Worm (Caenorhabditis elegans) whole organism, late embryonic: Measurements from ENCODE around the gene gcy-27.

Source experiments
- C08G9.2 ChIP-seq: sonication (generic microtip); optimal IDR thresholded peaks from 2 replicates; lab custom pipeline; 2016; ENCODE audit warnings: mild to moderate bottlenecking, missing genetic modification characterization, moderate library complexity, missing compliant biosample characterization
- K02D7.2 ChIP-seq: sonication (generic microtip); optimal IDR thresholded peaks from 2 replicates; lab custom pipeline; 2017; ENCODE audit warnings: mild to moderate bottlenecking, missing genetic modification characterization, missing compliant biosample characterization
- T23F11.4 ChIP-seq: fragments of 200-800 bp; sonication (Bioruptor generic); optimal IDR thresholded peaks from 2 replicates; lab custom pipeline; 2018; ENCODE audit warnings: mild to moderate bottlenecking, missing genetic modification characterization, missing compliant biosample characterization
- ahr-1 ChIP-seq: sonication (generic microtip); optimal IDR thresholded peaks from 2 replicates; lab custom pipeline; 2016; ENCODE audit warnings: missing genetic modification characterization, missing compliant biosample characterization
- ama-1 ChIP-seq: fragments of 150-350 bp; optimal IDR thresholded peaks from 2 replicates; lab custom pipeline; 2014
- ceh-14 ChIP-seq: sonication (generic microtip); optimal IDR thresholded peaks from 2 replicates; lab custom pipeline; 2016; ENCODE audit warnings: missing genotype, missing genetic modification characterization, missing compliant biosample characterization
- ceh-18 ChIP-seq: sonication (generic microtip); optimal IDR thresholded peaks from 2 replicates; lab custom pipeline; 2016; ENCODE audit warnings: missing genetic modification characterization, missing compliant biosample characterization
- ceh-22 ChIP-seq: sonication (generic microtip); optimal IDR thresholded peaks from 2 replicates; lab custom pipeline; 2017; ENCODE audit warnings: missing biosample characterization, missing genetic modification characterization
- ceh-24 ChIP-seq: sonication (generic microtip); optimal IDR thresholded peaks from 2 replicates; lab custom pipeline; 2016; ENCODE audit warnings: mild to moderate bottlenecking, missing genetic modification characterization, missing compliant biosample characterization
- ceh-6 ChIP-seq: fragments of 200-800 bp; sonication (Bioruptor generic); optimal IDR thresholded peaks from 2 replicates; lab custom pipeline; 2018; ENCODE audit warnings: mild to moderate bottlenecking, missing genetic modification characterization, missing compliant biosample characterization
- ceh-9 ChIP-seq: sonication (generic microtip); optimal IDR thresholded peaks from 2 replicates; lab custom pipeline; 2016; ENCODE audit warnings: mild to moderate bottlenecking, missing genetic modification characterization, inconsistent platforms, missing compliant biosample characterization
- dve-1 ChIP-seq: sonication (generic microtip); optimal IDR thresholded peaks from 2 replicates; lab custom pipeline; 2017; ENCODE audit warnings: antibody characterized with exemption, mild to moderate bottlenecking, missing genetic modification characterization, missing compliant biosample characterization
- elt-2 ChIP-seq: sonication (generic microtip); optimal IDR thresholded peaks from 2 replicates; lab custom pipeline; 2016; ENCODE audit warnings: missing genetic modification reagents, missing genetic modification characterization, missing compliant biosample characterization
- elt-4 ChIP-seq: sonication (generic microtip); optimal IDR thresholded peaks from 2 replicates; lab custom pipeline; 2016; ENCODE audit warnings: missing genetic modification characterization, missing compliant biosample characterization
- ets-4 ChIP-seq: sonication (generic microtip); optimal IDR thresholded peaks from 2 replicates; lab custom pipeline; 2016; ENCODE audit warnings: missing genetic modification characterization, missing compliant biosample characterization
- hlh-8 ChIP-seq: sonication (generic microtip); optimal IDR thresholded peaks from 2 replicates; lab custom pipeline; 2016; ENCODE audit warnings: missing genotype, missing genetic modification characterization, missing compliant biosample characterization
- lim-6 ChIP-seq: sonication (generic microtip); optimal IDR thresholded peaks from 2 replicates; lab custom pipeline; 2016; ENCODE audit warnings: missing genetic modification characterization, missing compliant biosample characterization
- lin-11 ChIP-seq: fragments of 200-800 bp; sonication (Bioruptor generic); optimal IDR thresholded peaks from 2 replicates; lab custom pipeline; 2018; ENCODE audit warnings: mild to moderate bottlenecking, missing genetic modification characterization, missing compliant biosample characterization
- madf-2 ChIP-seq: sonication (generic microtip); optimal IDR thresholded peaks from 2 replicates; lab custom pipeline; 2017; ENCODE audit warnings: missing genetic modification characterization, missing compliant biosample characterization
- mec-3 ChIP-seq: sonication (generic microtip); optimal IDR thresholded peaks from 2 replicates; lab custom pipeline; 2016; ENCODE audit warnings: borderline replicate concordance, missing genetic modification characterization, missing compliant biosample characterization
- nfya-1 ChIP-seq: sonication (generic microtip); optimal IDR thresholded peaks from 2 replicates; lab custom pipeline; 2017; ENCODE audit warnings: missing genetic modification characterization, mild to moderate bottlenecking, missing compliant biosample characterization, antibody characterized with exemption, moderate library complexity
- npax-4 ChIP-seq: sonication (generic microtip); optimal IDR thresholded peaks from 2 replicates; lab custom pipeline; 2016; ENCODE audit warnings: missing genetic modification characterization, missing compliant biosample characterization
- pag-3 ChIP-seq: sonication (generic microtip); optimal IDR thresholded peaks from 2 replicates; lab custom pipeline; 2016; ENCODE audit warnings: missing compliant biosample characterization, missing genetic modification characterization, borderline replicate concordance
- pax-1 ChIP-seq: fragments of 150-350 bp; optimal IDR thresholded peaks from 2 replicates; lab custom pipeline; 2014; ENCODE audit warnings: missing biosample characterization, missing genetic modification characterization
- pha-2 ChIP-seq: sonication (generic microtip); optimal IDR thresholded peaks from 2 replicates; lab custom pipeline; 2017; ENCODE audit warnings: mild to moderate bottlenecking, missing genetic modification characterization, missing compliant biosample characterization
- pha-4 ChIP-seq: fragments of 150-350 bp; optimal IDR thresholded peaks from 2 replicates; lab custom pipeline; 2018; ENCODE audit warnings: missing biosample characterization, missing genetic modification reagents, missing genetic modification characterization
- pros-1 ChIP-seq: fragments of 150-350 bp; optimal IDR thresholded peaks from 2 replicates; lab custom pipeline; 2014; ENCODE audit warnings: missing biosample characterization, missing genetic modification reagents, missing genetic modification characterization
- ref-2 ChIP-seq: sonication (generic microtip); optimal IDR thresholded peaks from 2 replicates; lab custom pipeline; 2016; ENCODE audit warnings: missing genetic modification characterization, missing compliant biosample characterization
- tbx-7 ChIP-seq: sonication (generic microtip); optimal IDR thresholded peaks from 2 replicates; lab custom pipeline; 2016; ENCODE audit warnings: missing genotype, missing genetic modification characterization, missing compliant biosample characterization
- ttx-3 ChIP-seq: sonication (generic microtip); optimal IDR thresholded peaks from 2 replicates; lab custom pipeline; 2016; ENCODE audit warnings: missing genetic modification reagents, missing genetic modification characterization, missing compliant biosample characterization
- unc-42 ChIP-seq: sonication (generic microtip); optimal IDR thresholded peaks from 2 replicates; lab custom pipeline; 2016; ENCODE audit warnings: missing genotype, missing genetic modification characterization, missing compliant biosample characterization

The gcy-27 gene

ce11 chrIV:17474047-17474446, 37.6 kb upstream of the gcy-27 start:
- TF ChIP-seq tbx-7 (tag; lab: Kevin White, UChicago) (no peak), K02D7.2 (tag; lab: Kevin White, UChicago) (no peak), ahr-1 (no peak), ets-4 (tag; lab: Kevin White, UChicago) (no peak), T23F11.4 (GFP tag; lab: Kevin White, UChicago) (no peak), ttx-3 (tag; lab: Kevin White, UChicago) (no peak), nfya-1 (tag; lab: Kevin White, UChicago) (no peak)

DNA sequence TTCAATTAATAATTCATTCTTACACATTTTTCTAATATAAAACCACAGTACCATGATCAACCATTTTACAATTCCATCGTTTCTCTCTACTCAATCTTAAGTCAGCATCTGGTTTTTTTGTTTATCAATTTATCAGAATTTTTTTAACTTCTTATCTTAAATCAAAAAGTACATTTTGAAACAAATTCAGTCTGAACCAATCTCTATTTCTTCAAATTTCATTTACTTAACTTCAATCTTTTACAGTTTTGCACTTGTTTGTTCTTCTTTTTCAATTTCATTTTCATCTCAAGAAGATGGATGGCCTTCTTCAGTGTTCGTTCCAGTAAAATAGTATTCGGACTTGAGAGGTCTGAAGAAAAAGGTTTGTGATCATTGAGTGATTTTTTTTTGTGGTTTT, 36.6 kb upstream of the gcy-27 start, which contains the start of gene gba-3:
Gene gba-3 (plus strand): TSS at position 301 of the 400 bp plus-strand sequence.
- no peak for TF ChIP-seq ref-2
- TF ChIP-seq, all 69 proteins: peak for 0

ce11 chrIV:17471870-17472459, 35.5 kb upstream of the gcy-27 start, which contains the start of gene epic-1:
TSS of gene epic-1 (minus strand) at chrIV:17471920.
- no peak for TF ChIP-seq pha-4 (tag; lab: Kevin White, UChicago)
- no peak for TF ChIP-seq ceh-6 (GFP tag; lab: Kevin White, UChicago)
- no peak for TF ChIP-seq elt-4 (tag; lab: Kevin White, UChicago)
- TF ChIP-seq pros-1, result no peak
- TF ChIP-seq C08G9.2, result no peak
- no peak for TF ChIP-seq dve-1
- TF ChIP-seq lim-6, result no peak
- TF ChIP-seq hlh-8 (tag; lab: Kevin White, UChicago), result no peak
- no peak for TF ChIP-seq ceh-24 (tag; lab: Kevin White, UChicago)
- no peak for TF ChIP-seq ceh-18 (tag; lab: Kevin White, UChicago)

DNA sequence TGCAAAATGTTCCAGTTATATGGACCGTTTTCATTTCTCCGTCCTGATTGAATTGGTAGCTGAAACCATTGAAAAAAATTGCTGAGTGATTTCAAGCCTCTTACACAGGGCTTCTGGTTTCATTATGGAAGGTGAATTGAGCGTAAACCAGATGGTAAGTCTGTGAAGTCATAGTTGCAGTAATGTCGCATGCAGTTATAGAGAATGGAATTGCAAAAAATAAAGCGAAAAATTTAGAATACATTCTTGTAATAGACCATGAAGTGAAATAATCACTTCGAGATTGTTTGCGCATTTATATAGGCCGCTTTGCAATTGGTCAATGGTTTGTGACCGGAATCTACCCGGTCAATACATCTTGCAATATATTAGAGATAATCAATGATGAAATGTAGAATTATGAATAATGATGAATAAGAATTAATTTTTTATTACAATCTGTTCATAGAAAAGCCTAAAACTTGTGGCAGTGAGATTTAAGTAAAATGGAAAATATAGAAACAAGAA, 33.7 kb upstream of the gcy-27 start, which contains the start of gene F11E6.4:
Gene F11E6.4 (minus strand): TSS at position 259 of the 507 bp plus-strand sequence.
- TF ChIP-seq pha-2 (tag; lab: Kevin White, UChicago) (no peak), pros-1 (no peak), madf-2 (tag; lab: Kevin White, UChicago) (no peak), npax-4 (tag; lab: Kevin White, UChicago) (no peak), elt-2 (no peak), unc-42 (no peak), pax-1 (no peak), ceh-14 (tag; lab: Kevin White, UChicago) (no peak), elt-4 (tag; lab: Kevin White, UChicago) (no peak), pag-3 (tag; lab: Kevin White, UChicago) (no peak), lin-11 (tag; lab: Kevin White, UChicago) (no peak), mec-3 (tag; lab: Kevin White, UChicago) (no peak), ttx-3 (tag; lab: Kevin White, UChicago) (no peak), ama-1 (lab: Kevin White, UChicago) (no peak), ceh-22 (tag; lab: Kevin White, UChicago) (no peak), ceh-9 (no peak)

ce11 chrIV:17467825-17468224, 31.4 kb upstream of the gcy-27 start:
- TF ChIP-seq ceh-6 (GFP tag; lab: Kevin White, UChicago) (no peak), unc-42 (peak; percentile 7)

DNA sequence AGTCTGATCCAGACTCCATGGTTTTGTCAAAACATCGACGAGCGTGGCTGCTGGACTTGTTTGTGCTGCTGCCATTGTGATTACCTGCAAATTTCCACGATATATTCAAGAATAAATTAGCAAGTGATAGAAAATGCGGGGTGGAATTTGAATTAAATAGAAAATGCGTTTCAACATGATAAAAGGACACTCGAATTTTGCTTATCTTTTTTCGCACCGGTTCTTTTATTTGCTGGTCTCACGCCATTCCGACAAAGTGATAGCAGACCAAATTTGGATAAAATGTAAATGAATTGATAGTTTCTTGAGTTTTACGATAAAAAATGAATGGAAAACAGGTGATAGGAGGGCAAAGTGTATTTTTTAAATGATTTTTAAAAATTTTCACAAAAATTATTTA, 30.9 kb upstream of the gcy-27 start, which contains the start of gene elo-2:
Gene elo-2 (minus strand): TSS at position 84 of the 400 bp plus-strand sequence.
- TF ChIP-seq tbx-7 (tag; lab: Kevin White, UChicago) (no peak), elt-2 (peak; percentile 28), pha-4 (tag; lab: Kevin White, UChicago) (no peak)
